Fruit fly (Drosophila melanogaster) whole organism, embryonic: ENCODE measurements around the gene org-1.

Experiments
- B-H2 ChIP-seq: fragments of 200-800 bp; sonication (Bioruptor generic); optimal IDR thresholded peaks from 2 replicates; lab custom pipeline; 2018; ENCODE audit warnings: missing biosample characterization, mild to moderate bottlenecking, missing genetic modification characterization
- BEAF-32 ChIP-seq: fragments of 200-800 bp; sonication (Bioruptor generic); optimal IDR thresholded peaks from 3 replicates; lab custom pipeline; 2017; ENCODE audit warnings: missing biosample characterization, missing genetic modification characterization, mild to moderate bottlenecking, moderate library complexity, missing genetic modification reagents
- Blimp-1 ChIP-seq: fragments of 200-800 bp; sonication (Bioruptor generic); optimal IDR thresholded peaks from 3 replicates; lab custom pipeline; 2018; ENCODE audit warnings: missing biosample characterization, missing genetic modification characterization, mild to moderate bottlenecking, moderate library complexity, missing genetic modification reagents
- CG12659 ChIP-seq: fragments of 200-800 bp; sonication (Bioruptor generic); optimal IDR thresholded peaks from 3 replicates; lab custom pipeline; 2017; ENCODE audit warnings: mild to moderate bottlenecking, missing biosample characterization, missing genetic modification reagents, missing genetic modification characterization
- CG12744 ChIP-seq: fragments of 200-800 bp; sonication (Bioruptor generic); optimal IDR thresholded peaks from 2 replicates; lab custom pipeline; 2016; ENCODE audit warnings: missing biosample characterization, missing genetic modification characterization
- CG13424 ChIP-seq: fragments of 200-800 bp; sonication (Bioruptor generic); optimal IDR thresholded peaks from 2 replicates; lab custom pipeline; 2019; ENCODE audit warnings: missing biosample characterization, mild to moderate bottlenecking, missing genetic modification characterization, moderate library complexity
- CG14710 ChIP-seq: fragments of 200-800 bp; sonication (Bioruptor generic); optimal IDR thresholded peaks from 3 replicates; lab custom pipeline; 2019; ENCODE audit warnings: missing biosample characterization, mild to moderate bottlenecking, missing genetic modification characterization, moderate library complexity
- CG15479 ChIP-seq: fragments of 200-800 bp; sonication (Bioruptor generic); optimal IDR thresholded peaks from 3 replicates; lab custom pipeline; 2019; ENCODE audit warnings: missing biosample characterization, mild to moderate bottlenecking, missing genetic modification characterization, moderate library complexity
- CG15601 ChIP-seq: fragments of 200-800 bp; sonication (Bioruptor generic); optimal IDR thresholded peaks from 3 replicates; lab custom pipeline; 2019; ENCODE audit warnings: missing biosample characterization, mild to moderate bottlenecking, missing genetic modification characterization, moderate library complexity
- CG1603 ChIP-seq: fragments of 200-800 bp; sonication (Bioruptor generic); optimal IDR thresholded peaks from 2 replicates; lab custom pipeline; 2019; ENCODE audit warnings: missing biosample characterization, mild to moderate bottlenecking, missing genetic modification characterization, moderate library complexity
- CG17829 ChIP-seq: fragments of 200-800 bp; optimal IDR thresholded peaks from 2 replicates; lab custom pipeline; 2019; ENCODE audit warnings: missing biosample characterization, mild to moderate bottlenecking, missing genetic modification characterization, moderate library complexity
- CG2116 ChIP-seq: fragments of 200-800 bp; sonication (Bioruptor generic); optimal IDR thresholded peaks from 3 replicates; lab custom pipeline; 2018; ENCODE audit warnings: missing biosample characterization, mild to moderate bottlenecking, missing genetic modification characterization
- CG2889 ChIP-seq: fragments of 200-800 bp; sonication (Bioruptor generic); IDR thresholded peaks from 3 replicates; pipeline ENCODE4 v1.3.6; 2022; ENCODE audit warnings: missing biosample characterization, missing genetic modification characterization
- CG32767 ChIP-seq: fragments of 200-800 bp; sonication (Bioruptor generic); IDR thresholded peaks from 2 replicates; pipeline ENCODE4 v1.3.6; 2022; ENCODE audit warnings: missing biosample characterization, missing genetic modification characterization
- CG6765 ChIP-seq: fragments of 200-800 bp; sonication (Bioruptor generic); optimal IDR thresholded peaks from 3 replicates; lab custom pipeline; 2017; ENCODE audit warnings: missing biosample characterization, mild to moderate bottlenecking, missing genetic modification characterization
- CG7271 ChIP-seq: fragments of 200-800 bp; sonication (Bioruptor generic); optimal IDR thresholded peaks from 2 replicates; lab custom pipeline; 2018; ENCODE audit warnings: missing biosample characterization, mild to moderate bottlenecking, missing genetic modification characterization, moderate library complexity
- CG9932 ChIP-seq: fragments of 200-800 bp; sonication (Bioruptor generic); IDR thresholded peaks from 2 replicates; pipeline ENCODE4 v1.3.6; 2022; ENCODE audit warnings: missing biosample characterization, missing genetic modification characterization
- D ChIP-seq, 2 experiments: fragments of 200-800 bp in 1 of 2; fragments of >200 bp in 1 of 2; sonication (Bioruptor generic) in 1 of 2; optimal IDR thresholded peaks; 2 replicates in 1 of 2; 3 replicates in 1 of 2; lab custom pipeline; 2017; ENCODE audit warnings: mild to moderate bottlenecking in 1 of 2, missing biosample characterization in 1 of 2, missing genetic modification characterization in 1 of 2, missing genetic modification reagents in 1 of 2
- Dip3 ChIP-seq: fragments of 200-800 bp; sonication (Bioruptor generic); optimal IDR thresholded peaks from 3 replicates; lab custom pipeline; 2016; ENCODE audit warnings: missing biosample characterization, missing genetic modification characterization
- Dll ChIP-seq: fragments of 200-800 bp; sonication (Bioruptor generic); IDR thresholded peaks from 4 replicates; pipeline ENCODE4 v1.3.6; 2022; ENCODE audit warnings: missing biosample characterization, missing genetic modification characterization; ENCODE audit not compliant: partially characterized antibody
- Ets65A ChIP-seq: fragments of 200-800 bp; sonication (Bioruptor generic); peaks from one replicate; lab custom pipeline; 2016; ENCODE audit warnings: missing biosample characterization, missing genetic modification characterization
- Fer1 ChIP-seq: fragments of 200-800 bp; sonication (Bioruptor generic); optimal IDR thresholded peaks from 2 replicates; lab custom pipeline; 2017; ENCODE audit warnings: missing biosample characterization, mild to moderate bottlenecking, missing genetic modification characterization
- HmgZ ChIP-seq: fragments of 200-800 bp; sonication (Bioruptor generic); optimal IDR thresholded peaks from 2 replicates; lab custom pipeline; 2018; ENCODE audit warnings: missing biosample characterization, mild to moderate bottlenecking, missing genetic modification characterization
- Med ChIP-seq: fragments of 200-800 bp; sonication (Bioruptor generic); peaks from one replicate; lab custom pipeline; 2016; ENCODE audit warnings: missing biosample characterization, missing genetic modification characterization, mild to moderate bottlenecking, inconsistent platforms, moderate library complexity
- Mes4 ChIP-seq: fragments of 200-800 bp; sonication (Bioruptor generic); optimal IDR thresholded peaks from 2 replicates; lab custom pipeline; 2016; ENCODE audit warnings: missing biosample characterization, missing genetic modification characterization
- Myb ChIP-seq: fragments of 200-800 bp; sonication (Bioruptor generic); optimal IDR thresholded peaks from 2 replicates; lab custom pipeline; 2016; ENCODE audit warnings: missing biosample characterization, missing genetic modification characterization
- Nf-YA ChIP-seq: fragments of 200-800 bp; sonication (Bioruptor generic); IDR thresholded peaks from 2 replicates; pipeline ENCODE4 v1.3.6; 2022; ENCODE audit warnings: missing biosample characterization, missing genetic modification characterization
- Rfx ChIP-seq: fragments of 200-800 bp; sonication (Bioruptor generic); IDR thresholded peaks from 2 replicates; pipeline ENCODE4 v1.3.6; 2022; ENCODE audit warnings: missing biosample characterization, missing genetic modification characterization
- Sin3A ChIP-seq: fragments of >200 bp; optimal IDR thresholded peaks from 2 replicates; lab custom pipeline; 2018
- Stat92E ChIP-seq, 3 experiments: fragments of >200 bp in 2 of 3; fragments of 200-800 bp in 1 of 3; sonication (Bioruptor generic) in 1 of 3; optimal IDR thresholded peaks; 2 replicates each; lab custom pipeline; 2017 to 2019; ENCODE audit warnings: missing biosample characterization in 3 of 3, missing genetic modification characterization in 3 of 3, mild to moderate bottlenecking in 1 of 3, moderate library complexity in 1 of 3
- YL-1 ChIP-seq: fragments of 200-800 bp; sonication (Bioruptor generic); optimal IDR thresholded peaks from 3 replicates; lab custom pipeline; 2017; ENCODE audit warnings: missing biosample characterization, mild to moderate bottlenecking, missing genetic modification characterization
- bbx ChIP-seq: fragments of 200-800 bp; sonication (Bioruptor generic); IDR thresholded peaks from 2 replicates; pipeline ENCODE4 v1.3.6; 2022; ENCODE audit warnings: missing biosample characterization, missing genetic modification characterization; ENCODE audit not compliant: partially characterized antibody
- crp ChIP-seq, 2 experiments: fragments of 200-800 bp; sonication (Bioruptor generic); optimal IDR thresholded peaks; 2 replicates in 1 of 2; 3 replicates in 1 of 2; lab custom pipeline; 2017; ENCODE audit warnings: missing biosample characterization in 2 of 2, missing genetic modification characterization in 2 of 2, mild to moderate bottlenecking in 1 of 2, moderate library complexity in 1 of 2
- dm ChIP-seq: fragments of 200-800 bp; sonication (Bioruptor generic); optimal IDR thresholded peaks from 3 replicates; lab custom pipeline; 2016; ENCODE audit warnings: missing biosample characterization, missing genetic modification characterization
- eyg ChIP-seq: fragments of 200-800 bp; sonication (Bioruptor generic); optimal IDR thresholded peaks from 3 replicates; lab custom pipeline; 2016; ENCODE audit warnings: missing biosample characterization, missing genetic modification characterization
- fu2 ChIP-seq: fragments of 200-800 bp; sonication (Bioruptor generic); optimal IDR thresholded peaks from 2 replicates; lab custom pipeline; 2016; ENCODE audit warnings: missing biosample characterization, missing genetic modification characterization
- insv ChIP-seq, 2 experiments: fragments of 200-800 bp; sonication (Bioruptor generic); optimal IDR thresholded peaks; 3 replicates each; lab custom pipeline; 2016 to 2018; ENCODE audit warnings: missing biosample characterization in 2 of 2, missing genetic modification characterization in 2 of 2
- jumu ChIP-seq: fragments of 200-800 bp; sonication (Bioruptor generic); optimal IDR thresholded peaks from 3 replicates; lab custom pipeline; 2016; ENCODE audit warnings: missing biosample characterization, missing genetic modification characterization
- ken ChIP-seq: fragments of 200-800 bp; sonication (Bioruptor generic); IDR thresholded peaks from 3 replicates; pipeline ENCODE4 v1.3.6; 2022; ENCODE audit warnings: missing biosample characterization, missing genetic modification characterization
- klu ChIP-seq: fragments of 200-800 bp; sonication (Bioruptor generic); IDR thresholded peaks from 2 replicates; pipeline ENCODE4 v1.3.6; 2022; ENCODE audit warnings: missing biosample characterization, missing genetic modification characterization
- lab ChIP-seq: fragments of 200-800 bp; sonication (Bioruptor generic); optimal IDR thresholded peaks from 3 replicates; lab custom pipeline; 2017; ENCODE audit warnings: missing biosample characterization, missing genetic modification characterization, mild to moderate bottlenecking, moderate library complexity, missing genetic modification reagents
- nmo ChIP-seq: fragments of 200-800 bp; sonication (Bioruptor generic); optimal IDR thresholded peaks from 2 replicates; lab custom pipeline; 2018; ENCODE audit warnings: missing biosample characterization, mild to moderate bottlenecking, missing genetic modification characterization, moderate library complexity
- pzg ChIP-seq: fragments of 200-800 bp; sonication (Bioruptor generic); optimal IDR thresholded peaks from 3 replicates; lab custom pipeline; 2018; ENCODE audit warnings: missing biosample characterization, mild to moderate bottlenecking, missing genetic modification characterization, moderate library complexity
- slbo ChIP-seq: fragments of 200-800 bp; sonication (Bioruptor generic); IDR thresholded peaks from 2 replicates; pipeline ENCODE4 v1.3.6; 2022; ENCODE audit warnings: missing biosample characterization, missing genetic modification characterization
- stwl ChIP-seq: fragments of 200-800 bp; sonication (Bioruptor generic); optimal IDR thresholded peaks from 3 replicates; lab custom pipeline; 2018; ENCODE audit warnings: missing biosample characterization, mild to moderate bottlenecking, missing genetic modification characterization, moderate library complexity

org-1 gene

dm6 chrX:8436656-8437284, 18.1 kb downstream of the org-1 start, which contains the start of gene CG1440 (continued):
- peak; percentile 78 for TF ChIP-seq CG14710 (tag; lab: Kevin White, UChicago)
- TF ChIP-seq CG6765 (GFP tag; lab: Kevin White, UChicago), result peak; percentile 48
- no peak for TF ChIP-seq D (optimal IDR thresholded peaks at IDR 0.05; lab: Kevin White, UChicago)
- TF ChIP-seq D (GFP tag; optimal IDR thresholded peaks at IDR 0.05; lab: Kevin White, UChicago), result no peak
- TF ChIP-seq ken (GFP tag; lab: Robert Waterston, UW), result no peak
- peak; percentile 39 for TF ChIP-seq stwl (tag; lab: Kevin White, UChicago)
- peak; percentile 14 for TF ChIP-seq CG13424 (tag; lab: Kevin White, UChicago)
- TF ChIP-seq CG12744 (GFP tag; lab: Kevin White, UChicago), result no peak
- peak; percentile 43 for TF ChIP-seq nmo (GFP tag; lab: Kevin White, UChicago)
- TF ChIP-seq CG15479 (GFP tag; lab: Kevin White, UChicago), result peak; percentile 64
- TF ChIP-seq lab (GFP tag; lab: Kevin White, UChicago), result no peak
- TF ChIP-seq CG2889, result 0 out of 3 replicates have a peak, but pooled peaks have one; percentile 31
- peak; percentile 40; the same call in 1 of the 2 replicates for TF ChIP-seq Rfx (GFP tag; lab: Robert Waterston, UW)
- 0 out of 2 replicates have a peak, but pooled peaks have one; percentile 24 for TF ChIP-seq CG32767 (GFP tag; lab: Robert Waterston, UW)
- peak; percentile 1 for TF ChIP-seq HmgZ (tag; lab: Kevin White, UChicago)
- TF ChIP-seq CG17829, result peak; percentile 16
- peak; percentile 20 for TF ChIP-seq Fer1 (GFP tag; lab: Kevin White, UChicago)
- peak in 1 of 3 experiments; percentile 59 for TF ChIP-seq Stat92E (GFP tag; optimal IDR thresholded peaks at IDR 0.05; lab: Kevin White, UChicago)
- TF ChIP-seq Blimp-1 (GFP tag; lab: Kevin White, UChicago), result peak; percentile 93
- no peak for TF ChIP-seq bbx
- TF ChIP-seq BEAF-32 (GFP tag; lab: Kevin White, UChicago), result peak; percentile 62
- peak; percentile 19 to 92 for TF ChIP-seq crp (GFP tag; optimal IDR thresholded peaks at IDR 0.05; lab: Kevin White, UChicago)
- peak; percentile 11 for TF ChIP-seq fu2
- peak; percentile 31 for TF ChIP-seq Ets65A (GFP tag; lab: Kevin White, UChicago)
- peak; percentile 4 for TF ChIP-seq CG7271 (tag; lab: Kevin White, UChicago)
- peak; percentile 43 for TF ChIP-seq Myb (GFP tag; lab: Kevin White, UChicago)
- peak; percentile 3; the same call in 1 of the 4 replicates for TF ChIP-seq Dll (GFP tag; lab: Robert Waterston, UW)
- TF ChIP-seq pzg (GFP tag; lab: Kevin White, UChicago), result peak; percentile 84
- peak in 1 of 2 experiments; percentile 21 for TF ChIP-seq insv (GFP tag; optimal IDR thresholded peaks at IDR 0.05; lab: Kevin White, UChicago)
- TF ChIP-seq klu (GFP tag; lab: Robert Waterston, UW), result no peak
- TF ChIP-seq Mes4 (GFP tag; lab: Kevin White, UChicago), result peak; percentile 21
- TF ChIP-seq Dip3 (GFP tag; lab: Kevin White, UChicago), result peak; percentile 40
- TF ChIP-seq CG12659 (GFP tag; lab: Kevin White, UChicago), result peak; percentile 77
- peak; percentile 17 for TF ChIP-seq Sin3A (lab: Kevin White, UChicago)
- no peak for TF ChIP-seq Nf-YA (GFP tag; lab: Robert Waterston, UW)
- TF ChIP-seq dm (GFP tag; lab: Kevin White, UChicago), result peak; percentile 32
- peak; percentile 91 for TF ChIP-seq Med (GFP tag; lab: Kevin White, UChicago)
- TF ChIP-seq CG2116 (GFP tag; lab: Kevin White, UChicago), result peak; percentile 44
- peak; percentile 20 for TF ChIP-seq jumu
- TF ChIP-seq YL-1 (GFP tag; lab: Kevin White, UChicago), result peak; percentile 33
- TF ChIP-seq CG15601 (tag; lab: Kevin White, UChicago), result peak; percentile 29
- TF ChIP-seq CG9932 (GFP tag; lab: Robert Waterston, UW), result 0 out of 2 replicates have a peak, but pooled peaks have one; percentile 42
- TF ChIP-seq eyg (GFP tag; lab: Kevin White, UChicago), result no peak
- peak; percentile 33; the same call in 1 of the 2 replicates for TF ChIP-seq slbo (GFP tag; lab: Robert Waterston, UW)
- TF ChIP-seq CG1603 (tag; lab: Kevin White, UChicago), result peak; percentile 69
- TF ChIP-seq B-H2, result no peak
